Fruit fly (Drosophila melanogaster): ENCODE data around the gene Nxf3.

The Nxf3 gene

DNA sequence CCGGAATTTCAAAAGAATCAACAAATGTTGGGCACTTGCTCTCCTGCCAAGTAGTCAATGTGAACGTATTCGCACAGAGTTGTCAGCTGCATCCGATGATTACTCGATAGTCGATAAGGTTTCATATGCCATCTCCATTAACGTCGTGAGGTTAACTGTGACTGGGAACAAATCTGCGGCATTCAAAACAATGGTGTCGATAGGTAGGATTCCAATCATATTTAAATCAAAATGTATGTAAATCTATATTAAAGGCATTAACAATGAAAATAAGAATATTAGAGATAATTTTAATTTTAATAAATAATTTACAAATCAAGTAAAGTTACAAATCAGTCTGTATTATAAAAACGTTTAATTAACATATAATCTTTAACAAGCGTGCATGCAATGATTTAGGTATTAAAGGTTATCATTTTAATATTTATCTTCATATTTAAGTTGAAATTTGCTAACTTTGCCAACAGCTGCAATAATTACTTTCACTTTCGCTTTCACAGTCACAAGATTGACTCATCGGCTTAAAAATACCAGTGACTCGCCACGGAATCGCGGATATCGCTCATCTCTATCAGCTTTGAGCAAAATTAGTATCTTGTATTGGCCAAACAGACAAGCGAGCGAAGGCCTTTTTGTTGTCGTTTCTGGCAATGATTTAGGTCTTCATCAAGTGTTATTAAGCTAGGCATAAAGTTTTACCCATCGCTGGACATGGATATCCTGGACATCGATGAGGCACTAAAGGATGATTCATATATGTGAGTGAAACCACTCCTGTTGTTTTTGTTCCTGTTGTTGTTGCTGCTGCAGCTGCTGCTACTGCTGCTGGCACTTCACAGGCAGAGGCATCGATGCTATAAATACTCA is at the start of gene Nxf3, which contains the start of the genes Meics and ssp2:
Gene Nxf3 (plus strand): TSS at position 569 of the 867 bp plus-strand sequence.
Gene Meics (minus strand): TSS at position 68 of the 867 bp plus-strand sequence.
Gene ssp2 (plus strand): TSS at position 569 of the 867 bp plus-strand sequence.
- TF ChIP-seq CG8478 (optimal IDR thresholded peaks at IDR 0.05) (no peak), CTCF (optimal IDR thresholded peaks at IDR 0.05) (no peak)

DNA sequence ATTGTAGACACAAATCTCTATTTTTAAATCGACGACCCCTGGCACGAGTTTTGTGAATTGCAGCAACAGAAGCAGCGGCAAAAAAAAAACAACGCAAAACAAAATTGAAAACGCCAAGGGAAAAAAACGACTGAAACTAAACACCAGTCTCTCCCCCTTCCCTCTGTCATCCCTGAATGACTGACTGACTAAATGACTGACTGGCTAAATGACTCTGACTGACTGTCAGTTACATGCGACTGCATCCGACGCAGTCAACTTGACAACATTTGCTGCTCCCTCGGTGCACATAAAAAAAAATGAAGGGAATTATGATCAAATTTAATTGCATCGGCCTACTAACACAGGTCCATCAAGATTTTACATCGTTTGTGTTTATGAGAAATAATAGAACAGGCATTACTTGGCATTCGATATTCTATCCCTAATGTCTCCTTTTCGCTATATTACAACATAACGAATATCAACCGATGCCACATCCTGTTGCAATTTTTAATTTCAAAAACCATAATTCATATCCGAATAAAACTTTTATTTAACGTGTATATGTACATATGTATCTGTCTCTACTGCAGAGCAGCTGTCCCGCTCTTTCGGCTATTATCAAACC is 47.3 kb upstream of the Nxf3 start:
- TF ChIP-seq CTCF (optimal IDR thresholded peaks at IDR 0.05) (no peak), CG8478 (optimal IDR thresholded peaks at IDR 0.05) (no peak)

dm6 chr3L:13918774-13919173 is 46.2 kb upstream of the Nxf3 start:
- TF ChIP-seq CTCF (optimal IDR thresholded peaks at IDR 0.05) (no peak), CG8478 (optimal IDR thresholded peaks at IDR 0.05) (no peak)

DNA sequence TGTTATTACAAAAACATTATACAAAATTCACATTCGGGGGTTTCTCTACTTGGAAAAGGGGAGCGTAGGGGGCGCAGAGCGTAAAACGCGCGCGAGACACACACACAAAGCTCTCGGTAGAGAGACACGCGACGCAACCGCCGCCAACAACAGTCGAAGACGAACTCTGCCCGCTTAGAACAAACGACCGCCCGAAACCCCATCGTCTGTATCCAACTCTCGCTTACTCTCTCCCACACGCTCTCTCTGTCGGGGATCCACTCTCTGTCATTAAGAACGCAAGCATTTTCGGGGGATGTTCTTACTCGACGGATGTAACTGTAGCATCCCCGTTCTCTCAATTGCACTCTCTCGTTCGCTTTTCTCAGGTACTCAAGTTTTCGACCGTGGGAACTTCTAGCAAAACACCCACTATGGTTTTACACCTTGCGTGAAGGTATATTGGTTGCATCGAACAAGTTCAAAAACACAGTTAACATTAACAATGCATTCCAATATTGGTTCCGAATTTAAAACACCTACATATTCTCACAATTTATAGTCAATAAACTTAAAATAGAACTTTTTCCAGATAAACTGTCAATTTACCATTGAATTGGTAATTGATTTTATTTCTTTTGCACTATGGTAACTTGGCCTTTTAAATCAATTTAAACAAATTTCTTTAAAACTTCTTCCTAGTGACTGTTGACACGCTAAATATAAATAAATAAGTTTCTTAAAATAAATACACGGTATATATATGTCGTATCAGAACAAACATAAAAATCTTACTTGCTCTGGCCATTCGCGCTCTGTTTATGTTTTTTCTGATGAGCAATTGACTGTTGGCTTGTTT is 45.0 kb upstream of the Nxf3 start:
- no peak for TF ChIP-seq CTCF (optimal IDR thresholded peaks at IDR 0.05)
- TF ChIP-seq CG8478 (optimal IDR thresholded peaks at IDR 0.05), result no peak

- TF ChIP-seq CG8478 (optimal IDR thresholded peaks at IDR 0.05) (no peak), CTCF (optimal IDR thresholded peaks at IDR 0.05) (no peak)
These were observed 44.4 kb upstream of the Nxf3 start for dm6 chr3L:13920632-13920981.

dm6 chr3L:13922023-13922652 is 42.9 kb upstream of the Nxf3 start:
- TF ChIP-seq CG8478 (optimal IDR thresholded peaks at IDR 0.05), result no peak
- TF ChIP-seq CTCF (optimal IDR thresholded peaks at IDR 0.05), result no peak

dm6 chr3L:13923332-13924272 is 41.4 kb upstream of the Nxf3 start:
- no peak for TF ChIP-seq CG8478 (optimal IDR thresholded peaks at IDR 0.05)
- no peak for TF ChIP-seq CTCF (optimal IDR thresholded peaks at IDR 0.05)

DNA sequence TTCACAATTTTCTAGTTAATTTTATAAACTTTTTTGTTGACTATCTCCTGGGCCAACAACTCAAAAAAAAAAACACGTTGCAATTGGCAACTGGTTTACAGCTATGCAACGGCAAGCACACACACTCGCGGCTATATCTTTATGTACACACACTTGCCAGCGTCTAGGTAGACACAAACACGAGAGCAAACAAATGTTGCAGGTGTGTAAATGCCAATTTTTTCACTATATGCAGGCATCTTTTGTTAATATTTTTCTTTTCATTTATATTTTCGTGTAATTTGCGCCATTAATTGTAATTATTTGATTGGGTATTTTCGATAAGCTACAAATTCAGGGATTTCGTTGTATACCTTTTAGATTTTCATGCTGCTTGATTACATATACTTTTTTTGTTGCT is 40.4 kb upstream of the Nxf3 start:
- no peak for TF ChIP-seq CG8478 (optimal IDR thresholded peaks at IDR 0.05)
- no peak for TF ChIP-seq CTCF (optimal IDR thresholded peaks at IDR 0.05)

DNA sequence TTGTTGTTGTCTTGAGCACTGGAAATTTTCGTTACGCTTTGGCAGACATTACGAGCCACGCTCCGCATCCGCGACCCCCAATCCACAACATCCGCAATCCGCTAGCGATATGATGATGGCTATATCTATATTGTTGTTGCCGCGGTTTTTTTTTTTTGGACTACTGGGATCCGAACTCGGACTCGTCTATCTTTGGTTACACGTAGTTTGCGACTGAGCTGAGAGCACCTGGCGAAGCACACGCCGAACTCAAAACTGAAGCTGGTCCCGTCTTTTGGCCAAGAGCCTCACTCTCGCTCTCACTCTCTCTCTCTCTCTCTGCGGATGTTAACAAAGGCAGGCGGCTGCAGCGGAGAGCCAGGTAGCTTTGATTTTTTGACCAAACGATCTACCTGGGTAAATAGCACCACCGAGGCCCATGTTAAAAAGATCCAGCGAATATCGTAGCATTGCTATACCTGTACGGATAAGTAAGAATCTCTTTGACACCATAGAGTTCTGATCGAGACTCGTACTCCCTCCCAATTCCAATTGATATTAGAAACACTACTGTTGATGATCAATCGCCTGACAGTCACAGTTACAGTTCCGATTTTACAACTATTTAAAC is 39.8 kb upstream of the Nxf3 start, which contains the start of gene Rgl:
Gene Rgl (minus strand): TSS at position 219 of the 610 bp plus-strand sequence.
- no peak for TF ChIP-seq CTCF (optimal IDR thresholded peaks at IDR 0.05)
- no peak for TF ChIP-seq CG8478 (optimal IDR thresholded peaks at IDR 0.05)

DNA sequence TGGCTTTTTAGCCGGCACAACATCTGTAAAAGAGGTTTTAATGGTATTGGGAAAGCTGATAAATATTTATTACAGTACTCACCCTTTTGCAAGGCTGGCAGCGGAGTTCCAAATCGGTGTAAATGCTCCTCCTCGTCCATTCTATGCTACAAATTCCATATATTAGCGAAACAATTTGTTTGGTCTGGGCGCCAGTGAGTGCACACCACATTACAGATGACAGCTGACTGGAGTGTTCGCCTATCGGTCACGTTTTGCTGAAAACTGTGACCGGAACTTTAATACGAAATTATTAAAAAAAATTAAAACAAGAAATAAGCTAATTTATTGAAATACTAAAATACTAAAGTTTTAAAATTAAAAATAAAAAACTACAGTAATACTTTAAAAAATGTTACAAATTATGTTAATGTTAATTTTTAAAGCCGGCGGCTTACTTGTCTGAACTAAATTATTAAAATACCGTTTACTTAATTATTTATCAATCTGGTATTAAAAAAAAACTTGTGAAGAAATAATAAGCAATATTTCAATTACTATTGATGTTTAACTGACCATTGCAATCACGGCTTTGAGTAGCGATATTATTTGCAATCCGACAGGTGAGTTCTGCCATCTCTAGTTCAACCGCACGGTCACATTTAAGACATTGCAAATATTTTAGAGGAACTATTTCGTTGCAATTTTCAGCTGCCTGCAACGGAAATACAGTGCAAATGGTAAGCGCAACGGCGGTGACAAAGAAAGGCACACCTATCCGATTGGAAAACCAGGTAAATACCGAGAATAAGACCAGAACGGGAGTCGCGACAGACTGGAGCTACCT is 36.0 kb upstream of the Nxf3 start, which contains the start of the genes CG8833 and DCTN1-p150:
Gene CG8833 (minus strand): TSS at position 232 of the 826 bp plus-strand sequence.
Gene DCTN1-p150 (plus strand): TSS at position 619 of the 826 bp plus-strand sequence.
- TF ChIP-seq CTCF (optimal IDR thresholded peaks at IDR 0.05), result no peak
- TF ChIP-seq CG8478 (optimal IDR thresholded peaks at IDR 0.05), result no peak

dm6 chr3L:13934902-13935301 is 30.1 kb upstream of the Nxf3 start:
- TF ChIP-seq CG8478 (optimal IDR thresholded peaks at IDR 0.05), result no peak
- no peak for TF ChIP-seq CTCF (optimal IDR thresholded peaks at IDR 0.05)

- TF ChIP-seq CTCF (optimal IDR thresholded peaks at IDR 0.05), result no peak
- no peak for TF ChIP-seq CG8478 (optimal IDR thresholded peaks at IDR 0.05)
These were observed 28.2 kb upstream of the Nxf3 start for dm6 chr3L:13936771-13937170.
